Worm (Caenorhabditis elegans): ENCODE data around the gene ceh-79.

ceh-79 gene

ce11 chrV:13342235-13342634 lies 40.6 kb downstream of the ceh-79 start:
- TF ChIP-seq dsc-1 (tag; optimal IDR thresholded peaks at IDR 0.05) (peak; percentile 76), tbx-2 (tag; optimal IDR thresholded peaks at IDR 0.05) (no peak)

- TF ChIP-seq ztf-11 (tag; optimal IDR thresholded peaks at IDR 0.05) (no peak), zip-4 (GFP tag; optimal IDR thresholded peaks at IDR 0.05) (no peak), lin-35 (GFP tag; optimal IDR thresholded peaks at IDR 0.05) (no peak), sox-4 (tag; optimal IDR thresholded peaks at IDR 0.05) (no peak), elt-3 (tag; optimal IDR thresholded peaks at IDR 0.05) (no peak), zag-1 (tag; optimal IDR thresholded peaks at IDR 0.05) (no peak), lin-15B (tag; optimal IDR thresholded peaks at IDR 0.05) (no peak), lin-39 (tag; optimal IDR thresholded peaks at IDR 0.05) (peak; percentile 56), tbx-2 (tag; optimal IDR thresholded peaks at IDR 0.05) (peak; percentile 10), aly-2 (tag; optimal IDR thresholded peaks at IDR 0.05) (no peak), rnt-1 (tag; optimal IDR thresholded peaks at IDR 0.05) (peak; percentile 85), lin-14 (GFP tag; optimal IDR thresholded peaks at IDR 0.05) (peak; percentile 88), nhr-77 (tag; optimal IDR thresholded peaks at IDR 0.05) (no peak), lsy-2 (tag; optimal IDR thresholded peaks at IDR 0.05) (peak in 1 of 2 experiments; percentile 2), nhr-76 (tag; optimal IDR thresholded peaks at IDR 0.05) (no peak), skn-1 (tag; optimal IDR thresholded peaks at IDR 0.05) (no peak), dsc-1 (tag; optimal IDR thresholded peaks at IDR 0.05) (peak; percentile 71), nhr-20 (tag; optimal IDR thresholded peaks at IDR 0.05) (peak; percentile 25), vab-15 (tag; optimal IDR thresholded peaks at IDR 0.05) (peak; percentile 4), nhr-237 (tag; optimal IDR thresholded peaks at IDR 0.05) (no peak), mab-9 (GFP tag; IDR thresholded peaks at IDR 0.05) (no peak), nhr-12 (tag; optimal IDR thresholded peaks at IDR 0.05) (no peak), swsn-7 (tag; optimal IDR thresholded peaks at IDR 0.05) (no peak), jun-1 (tag; optimal IDR thresholded peaks at IDR 0.05) (no peak), nhr-71 (tag; optimal IDR thresholded peaks at IDR 0.05) (peak; percentile 79), hlh-17 (GFP tag; optimal IDR thresholded peaks at IDR 0.05; ENCODE audit: borderline replicate concordance) (no peak)
Measured at ce11 chrV:13345867-13346328, 44.3 kb downstream of the ceh-79 start, which contains the start of gene twk-43. Gene twk-43, plus strand, starts transcription at chrV:13346278.

- TF ChIP-seq fkh-10 (GFP tag; optimal IDR thresholded peaks at IDR 0.05) (peak; percentile 57), C34B4.2 (tag; optimal IDR thresholded peaks at IDR 0.05) (no peak)
Measured at ce11 chrV:13350302-13350701, 48.7 kb downstream of the ceh-79 start.

- TF ChIP-seq aly-2 (tag; optimal IDR thresholded peaks at IDR 0.05) (no peak), nhr-76 (tag; optimal IDR thresholded peaks at IDR 0.05) (no peak), C04F5.9 (tag; optimal IDR thresholded peaks at IDR 0.05) (no peak), nhr-71 (tag; optimal IDR thresholded peaks at IDR 0.05) (peak; percentile 57), alr-1 (tag; optimal IDR thresholded peaks at IDR 0.05; ENCODE audit: borderline replicate concordance) (no peak), ceh-63 (GFP tag; optimal IDR thresholded peaks at IDR 0.05) (no peak), nhr-84 (tag; optimal IDR thresholded peaks at IDR 0.05) (no peak), ceh-82 (tag; optimal IDR thresholded peaks at IDR 0.05) (no peak), mab-9 (GFP tag; IDR thresholded peaks at IDR 0.05) (peak; percentile 68), nhr-11 (tag; optimal IDR thresholded peaks at IDR 0.05) (no peak), ets-5 (GFP tag; IDR thresholded peaks at IDR 0.05) (no peak), lir-3 (tag; optimal IDR thresholded peaks at IDR 0.05; ENCODE audit: poor library complexity) (no peak), lin-39 (tag; optimal IDR thresholded peaks at IDR 0.05) (peak; percentile 27), lin-14 (GFP tag; optimal IDR thresholded peaks at IDR 0.05) (peak; percentile 63), aha-1 (tag; optimal IDR thresholded peaks at IDR 0.05) (no peak)
Measured at ce11 chrV:13351773-13352172, 50.1 kb downstream of the ceh-79 start.

Measured in whole organism, L1 larva.